Worm (Caenorhabditis elegans): ENCODE measurements around the gene arrd-4.

ce11 chrII:9807519-9807972 is 30.6 kb downstream of the arrd-4 start, which contains the start of gene cyp-13A8:
- TF ChIP-seq him-1 (tag; optimal IDR thresholded peaks at IDR 0.05): no peak
- TF ChIP-seq dao-5 (tag; optimal IDR thresholded peaks at IDR 0.05): no peak
